Worm (Caenorhabditis elegans): ENCODE measurements around the gene ZK1127.13.

The ZK1127.13 gene

ce11 chrII:7098578-7098977, 45.5 kb downstream of the ZK1127.13 start, which contains the start of gene mct-5:
Gene mct-5, minus strand, starts transcription at chrII:7098593.
- no peak for TF ChIP-seq nhr-12 (tag; optimal IDR thresholded peaks at IDR 0.05)
- no peak for TF ChIP-seq nhr-25 (tag; optimal IDR thresholded peaks at IDR 0.05)
- TF ChIP-seq ZK546.5 (tag; optimal IDR thresholded peaks at IDR 0.05): no peak
- no peak for TF ChIP-seq ceh-9 (tag; optimal IDR thresholded peaks at IDR 0.05)
- no peak for TF ChIP-seq ztf-4 (tag; optimal IDR thresholded peaks at IDR 0.05)
- TF ChIP-seq ceh-28 (tag; optimal IDR thresholded peaks at IDR 0.05): no peak
- TF ChIP-seq fkh-2 (tag; optimal IDR thresholded peaks at IDR 0.05): no peak
- TF ChIP-seq skn-1 (tag; optimal IDR thresholded peaks at IDR 0.05): no peak
- TF ChIP-seq unc-62 (GFP tag; optimal IDR thresholded peaks at IDR 0.05): no peak

DNA sequence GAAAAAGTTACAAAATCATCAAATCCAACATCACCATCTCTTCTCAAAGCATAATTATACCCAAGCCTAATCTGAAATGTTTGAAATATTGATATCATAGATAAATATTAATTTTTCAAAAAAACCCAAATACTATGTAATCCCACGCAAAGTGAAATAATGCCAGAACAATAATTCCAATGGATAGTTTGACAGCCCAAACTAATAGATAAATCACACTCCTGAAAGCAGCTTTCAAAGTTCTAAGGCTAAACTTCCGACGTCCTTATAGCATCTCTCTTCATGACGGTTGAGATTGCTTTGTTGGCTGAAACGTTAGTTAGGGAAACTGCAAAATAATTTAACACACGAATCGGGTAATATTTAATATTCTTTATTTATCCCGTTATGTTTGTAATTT, 46.1 kb downstream of the ZK1127.13 start:
- TF ChIP-seq lin-15B (tag; optimal IDR thresholded peaks at IDR 0.05): no peak
- TF ChIP-seq ama-1 (optimal IDR thresholded peaks at IDR 0.05): peak; percentile 30
- TF ChIP-seq nhr-28 (tag; optimal IDR thresholded peaks at IDR 0.05): peak; percentile 32

- peak; percentile 37 for TF ChIP-seq lsy-12 (tag; optimal IDR thresholded peaks at IDR 0.05)
- peak; percentile 56 for TF ChIP-seq ama-1 (optimal IDR thresholded peaks at IDR 0.05)
- TF ChIP-seq egl-5 (tag; optimal IDR thresholded peaks at IDR 0.05): no peak
Observed at ce11 chrII:7100838-7101237, 47.7 kb downstream of the ZK1127.13 start, which contains the start of gene mmaa-1. Gene mmaa-1, minus strand, starts transcription at chrII:7101165.

DNA sequence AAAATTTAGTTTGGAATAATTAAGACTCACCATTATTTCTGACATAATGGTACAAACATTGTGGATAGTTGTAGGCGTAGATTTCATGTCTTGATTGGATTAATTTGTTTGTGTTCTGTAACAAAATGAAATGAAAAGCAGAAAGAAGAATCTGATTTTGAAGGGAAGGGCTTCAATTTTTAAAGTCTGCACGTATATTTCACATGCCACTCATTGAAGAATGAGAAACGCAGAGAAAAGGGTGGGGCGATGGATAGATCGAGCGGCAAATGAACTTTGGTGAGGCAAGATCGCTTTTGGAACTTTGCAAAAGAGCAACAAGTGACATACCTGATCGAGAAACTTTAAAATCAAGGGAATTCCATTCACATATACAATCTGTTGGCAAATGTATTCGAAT, 49.2 kb downstream of the ZK1127.13 start:
- peak; percentile 6 for TF ChIP-seq lin-15B (tag; optimal IDR thresholded peaks at IDR 0.05)
- no peak for TF ChIP-seq eor-1 (tag; optimal IDR thresholded peaks at IDR 0.05)
- peak; percentile 2 for TF ChIP-seq nhr-25 (tag; optimal IDR thresholded peaks at IDR 0.05)

- no peak for TF ChIP-seq mml-1 (tag; optimal IDR thresholded peaks at IDR 0.05)
- no peak for TF ChIP-seq R02D3.7 (tag; optimal IDR thresholded peaks at IDR 0.05)
- TF ChIP-seq elt-1 (tag; optimal IDR thresholded peaks at IDR 0.05): no peak
- no peak for TF ChIP-seq nhr-11 (tag; optimal IDR thresholded peaks at IDR 0.05)
- TF ChIP-seq jun-1 (tag; optimal IDR thresholded peaks at IDR 0.05): no peak
- TF ChIP-seq nhr-43 (tag; optimal IDR thresholded peaks at IDR 0.05; ENCODE audit: poor library complexity, severe bottlenecking): no peak
Observed at ce11 chrII:7103111-7103510, 50.0 kb downstream of the ZK1127.13 start.

All from whole organism, L3 larva.